Fruit fly (Drosophila melanogaster) whole organism, wandering third instar larva: ENCODE measurements around the gene Bug22.

Source experiments
- Vsx2 ChIP-seq: fragments of 200-300, 225-300 bp; sonication (Bioruptor generic); optimal IDR thresholded peaks from 2 replicates; lab custom pipeline; 2018; ENCODE audit warnings: missing biosample characterization, missing genetic modification characterization; ENCODE audit not compliant: partially characterized antibody
- dsf ChIP-seq: sonication (Bioruptor generic); optimal IDR thresholded peaks from 2 replicates; lab custom pipeline; 2016; ENCODE audit warnings: missing biosample characterization, missing genetic modification characterization, borderline replicate concordance
- fru ChIP-seq: fragments of 200-800 bp; sonication (Bioruptor generic); optimal IDR thresholded peaks from 3 replicates; lab custom pipeline; 2016; ENCODE audit warnings: missing biosample characterization, mild to moderate bottlenecking, missing genetic modification characterization
- pan ChIP-seq: fragments of >200 bp; optimal IDR thresholded peaks from 2 replicates; lab custom pipeline; 2017

DNA sequence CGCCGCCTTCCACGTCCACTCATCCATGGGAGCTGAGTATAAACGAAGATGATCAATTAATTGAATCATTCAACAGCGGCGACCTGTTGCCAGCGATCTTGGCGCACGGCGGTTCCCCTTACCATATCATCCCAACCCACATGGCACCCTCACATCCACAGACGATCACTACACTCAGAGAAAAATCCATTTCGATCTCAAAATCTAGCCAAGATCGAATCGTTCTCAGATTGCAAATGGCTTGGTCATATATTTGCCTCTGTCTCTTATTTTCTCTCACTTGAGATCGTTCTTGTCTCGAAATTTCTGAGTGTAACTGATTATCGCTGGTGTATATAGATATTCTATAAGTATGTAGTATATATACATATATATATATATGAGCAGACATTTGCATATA lies 37.7 kb upstream of the Bug22 start:
- no peak for TF ChIP-seq pan
- peak; percentile 2 for TF ChIP-seq fru (GFP tag; lab: Kevin White, UChicago)
- no peak for TF ChIP-seq Vsx2
- no peak for TF ChIP-seq dsf
